Worm (Caenorhabditis elegans): ENCODE results near the gene hat-1.

ce11 chrIII:10381473-10381872 lies 25.6 kb downstream of the hat-1 start, which contains the start of gene C38H2.2:
- no peak for TF ChIP-seq cog-1 (tag; optimal IDR thresholded peaks at IDR 0.05)
- no peak for TF ChIP-seq klf-2 (GFP tag; conservative IDR thresholded peaks at IDR 0.05)
- no peak for TF ChIP-seq ztf-29 (GFP tag; IDR thresholded peaks at IDR 0.05)
- TF ChIP-seq flt-1 (GFP tag; IDR thresholded peaks at IDR 0.05), result no peak
- no peak for TF ChIP-seq med-1 (GFP tag; optimal IDR thresholded peaks at IDR 0.05; ENCODE audit: insufficient read depth)
- no peak for TF ChIP-seq ref-1 (GFP tag; conservative IDR thresholded peaks at IDR 0.05)
- no peak for TF ChIP-seq T22C8.4 (GFP tag; IDR thresholded peaks at IDR 0.05)

Data from whole organism, midembryonic.